Worm (Caenorhabditis elegans) whole organism, L1 larva: ENCODE measurements around the gene F53A9.8.

Experiments
- F16B12.6 ChIP-seq: fragments of 150-350 bp; optimal IDR thresholded peaks from 2 replicates; lab custom pipeline; 2014; ENCODE audit warnings: missing biosample characterization, missing genetic modification characterization
- ama-1 ChIP-seq: fragments of 150-350 bp; optimal IDR thresholded peaks from 2 replicates; lab custom pipeline; 2014
- dpl-1 ChIP-seq, 3 experiments: fragments of 150-350 bp in 2 of 3; sonication (generic microtip) in 1 of 3; optimal IDR thresholded peaks; 2 replicates each; lab custom pipeline; 2014 to 2017; ENCODE audit warnings: missing biosample characterization in 3 of 3, missing genetic modification characterization in 3 of 3, missing genetic modification reagents in 3 of 3
- egl-13 ChIP-seq: sonication (generic microtip); optimal IDR thresholded peaks from 2 replicates; lab custom pipeline; 2016; ENCODE audit warnings: missing genotype, missing genetic modification reagents, missing genetic modification characterization, missing compliant biosample characterization
- egl-27 ChIP-seq, 2 experiments: fragments of 150-350 bp in 1 of 2; sonication (generic microtip); optimal IDR thresholded peaks; 3 replicates each; lab custom pipeline; 2017 to 2018; ENCODE audit warnings: missing biosample characterization in 2 of 2, missing genetic modification characterization in 2 of 2, missing genetic modification reagents in 2 of 2
- fos-1 ChIP-seq: fragments of 150-350 bp; optimal IDR thresholded peaks from 2 replicates; lab custom pipeline; 2014; ENCODE audit warnings: missing biosample characterization, missing genetic modification characterization
- nhr-28 ChIP-seq: fragments of 150-350 bp; optimal IDR thresholded peaks from 2 replicates; lab custom pipeline; 2014; ENCODE audit warnings: missing biosample characterization, missing genetic modification characterization
- nhr-76 ChIP-seq: sonication (generic microtip); optimal IDR thresholded peaks from 2 replicates; lab custom pipeline; 2017; ENCODE audit warnings: missing biosample characterization, missing genetic modification characterization
- nhr-84 ChIP-seq: sonication (generic microtip); optimal IDR thresholded peaks from 2 replicates; lab custom pipeline; 2017; ENCODE audit warnings: missing biosample characterization, missing genetic modification characterization
- tbx-2 ChIP-seq: sonication (generic microtip); optimal IDR thresholded peaks from 2 replicates; lab custom pipeline; 2016; ENCODE audit warnings: missing genetic modification characterization, missing compliant biosample characterization
- vab-15 ChIP-seq: sonication (generic microtip); optimal IDR thresholded peaks from 2 replicates; lab custom pipeline; 2017; ENCODE audit warnings: missing genotype, mild to moderate bottlenecking, missing genetic modification characterization, missing compliant biosample characterization

DNA sequence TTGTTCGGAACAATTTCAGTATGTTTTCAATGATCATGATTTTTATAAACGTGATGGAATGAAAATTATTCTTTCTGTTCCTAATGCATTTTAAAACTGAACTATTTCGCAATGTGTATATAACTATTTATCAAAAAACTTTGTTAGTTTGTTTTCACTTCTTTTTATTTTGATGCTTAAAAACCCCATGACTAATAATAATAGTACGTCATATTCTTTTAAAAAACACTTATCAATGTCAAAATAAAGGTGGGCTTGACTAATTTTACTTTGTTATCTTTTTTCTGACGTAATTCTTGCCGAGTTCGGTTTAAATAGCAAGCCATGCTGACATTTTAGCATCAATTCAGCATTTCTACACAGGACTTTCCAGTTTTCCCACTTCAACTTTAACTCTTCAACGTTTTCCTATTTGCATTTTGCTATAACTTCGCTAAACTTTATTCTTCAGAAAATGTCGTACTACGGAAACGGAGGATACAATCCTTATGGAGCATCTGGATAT is 7.5 kb downstream of the F53A9.8 start, which contains the start of gene F53A9.1:
- TF ChIP-seq tbx-2 (no peak), egl-13 (tag; lab: Kevin White, UChicago) (no peak), egl-27 (tag; optimal IDR thresholded peaks at IDR 0.05; lab: Kevin White, UChicago) (no peak), fos-1 (tag; lab: Kevin White, UChicago) (no peak), ama-1 (lab: Kevin White, UChicago) (no peak), nhr-84 (tag; lab: Kevin White, UChicago) (no peak), F16B12.6 (no peak), nhr-28 (tag; lab: Kevin White, UChicago) (no peak), dpl-1 (GFP tag; optimal IDR thresholded peaks at IDR 0.05; lab: Kevin White, UChicago) (no peak), nhr-76 (tag; lab: Kevin White, UChicago) (no peak), vab-15 (tag; lab: Kevin White, UChicago) (no peak)
